Fruit fly (Drosophila melanogaster): ENCODE data around the gene CG31036.

DNA sequence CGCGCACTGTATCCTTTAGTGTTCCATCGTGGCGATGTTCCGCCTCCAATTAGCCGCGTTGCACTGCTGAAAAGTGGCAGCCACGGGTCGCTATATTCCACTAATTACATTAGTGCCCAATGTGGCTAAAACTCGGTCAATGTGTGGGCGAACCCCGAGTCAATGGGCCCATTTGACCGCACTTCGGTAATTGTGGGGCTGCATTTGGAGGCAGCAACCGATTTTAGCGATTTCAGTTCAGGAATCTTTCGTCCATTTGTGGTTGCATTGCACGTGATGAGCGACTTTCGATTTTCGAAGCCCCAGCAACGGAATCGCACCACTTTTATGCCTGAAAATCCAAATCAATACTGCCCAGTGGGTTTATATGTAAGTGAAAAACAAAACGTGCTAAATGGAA is 12.3 kb downstream of the CG31036 start, which contains the start of gene trp:
- no peak for TF ChIP-seq her (GFP tag; optimal IDR thresholded peaks at IDR 0.05)
- TF ChIP-seq Neu2 (GFP tag; optimal IDR thresholded peaks at IDR 0.05; ENCODE audit: borderline replicate concordance), result no peak
- no peak for TF ChIP-seq NfI (GFP tag; optimal IDR thresholded peaks at IDR 0.05)
- no peak for TF ChIP-seq CG31441 (GFP tag; IDR thresholded peaks at IDR 0.05)
- TF ChIP-seq kay (GFP tag; optimal IDR thresholded peaks at IDR 0.05), result no peak
- no peak for TF ChIP-seq sr (GFP tag; IDR thresholded peaks at IDR 0.05)
- no peak for TF ChIP-seq vnd (GFP tag; IDR thresholded peaks at IDR 0.05; ENCODE audit: partially characterized antibody)
- no peak for TF ChIP-seq lbe (GFP tag; optimal IDR thresholded peaks at IDR 0.05)
